Worm (Caenorhabditis elegans) whole organism, late embryonic: Measurements from ENCODE around the gene cyp-34A1.

ENCODE experiments used
- ahr-1 ChIP-seq: sonication (generic microtip); optimal IDR thresholded peaks from 2 replicates; lab custom pipeline; 2016; ENCODE audit warnings: missing genetic modification characterization, missing compliant biosample characterization
- nfya-1 ChIP-seq: sonication (generic microtip); optimal IDR thresholded peaks from 2 replicates; lab custom pipeline; 2017; ENCODE audit warnings: missing genetic modification characterization, mild to moderate bottlenecking, missing compliant biosample characterization, antibody characterized with exemption, moderate library complexity
- ttx-3 ChIP-seq: sonication (generic microtip); optimal IDR thresholded peaks from 2 replicates; lab custom pipeline; 2016; ENCODE audit warnings: missing genetic modification reagents, missing genetic modification characterization, missing compliant biosample characterization

DNA sequence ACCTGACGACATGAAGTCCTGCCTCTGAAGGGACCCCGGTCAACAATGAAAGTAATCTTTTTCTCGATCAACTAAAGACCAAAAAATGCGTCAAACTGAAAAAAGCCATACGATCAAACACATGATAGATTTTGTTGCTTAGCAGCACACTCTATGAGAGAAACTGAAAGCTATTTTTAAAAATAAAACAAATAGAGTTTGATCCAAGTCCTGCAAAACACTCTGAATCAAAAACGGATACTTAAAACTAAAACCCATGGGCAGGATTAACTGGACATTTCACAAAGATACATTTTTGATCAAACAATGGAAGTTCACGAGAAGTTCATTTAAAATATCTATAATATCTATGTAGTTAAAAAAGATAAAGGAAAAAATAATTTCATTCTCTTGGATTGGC lies 20.4 kb downstream of the cyp-34A1 start, which contains the start of gene T10H4.13:
- TF ChIP-seq ttx-3 (tag; lab: Kevin White, UChicago) (no peak), ahr-1 (no peak), nfya-1 (no peak)
